Worm (Caenorhabditis elegans): ENCODE measurements around the gene zhit-2.

DNA sequence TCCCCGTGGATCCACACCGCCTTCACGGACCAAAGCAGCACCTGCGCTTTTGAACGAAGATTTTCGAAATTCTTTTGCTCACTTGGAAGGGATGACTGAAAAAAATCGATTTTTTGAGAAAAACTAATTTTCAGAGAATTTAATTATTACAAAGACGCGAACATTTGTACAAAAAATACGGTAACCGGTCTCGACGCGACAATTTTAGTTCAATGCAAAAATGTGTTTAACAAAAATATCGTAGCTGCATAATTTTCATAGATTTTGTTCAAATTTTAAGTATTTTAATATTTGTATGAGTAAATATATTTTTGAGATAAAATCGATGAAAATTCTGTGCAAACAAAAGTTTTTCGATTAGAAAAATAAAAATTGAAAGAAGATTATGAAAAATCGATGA is 18.9 kb upstream of the zhit-2 start, which contains the start of gene T08A11.1:
- TF ChIP-seq dao-5 (tag; optimal IDR thresholded peaks at IDR 0.05) (no peak), him-1 (tag; optimal IDR thresholded peaks at IDR 0.05) (no peak)

Data from whole organism, L4/young adult.